Worm (Caenorhabditis elegans) whole organism, late embryonic: ENCODE measurements around the gene fbxa-182.

Source experiments
- ama-1 ChIP-seq: fragments of 150-350 bp; optimal IDR thresholded peaks from 2 replicates; lab custom pipeline; 2014
- ceh-9 ChIP-seq: sonication (generic microtip); optimal IDR thresholded peaks from 2 replicates; lab custom pipeline; 2016; ENCODE audit warnings: mild to moderate bottlenecking, missing genetic modification characterization, inconsistent platforms, missing compliant biosample characterization
- che-1 ChIP-seq: sonication (generic microtip); optimal IDR thresholded peaks from 2 replicates; lab custom pipeline; 2016; ENCODE audit warnings: mild to moderate bottlenecking, missing genetic modification characterization, missing compliant biosample characterization
- eyg-1 ChIP-seq: sonication (generic microtip); optimal IDR thresholded peaks from 2 replicates; lab custom pipeline; 2016; ENCODE audit warnings: missing genotype, missing genetic modification characterization, missing compliant biosample characterization
- hlh-30 ChIP-seq: sonication (generic microtip); optimal IDR thresholded peaks from 2 replicates; lab custom pipeline; 2017; ENCODE audit warnings: antibody characterized with exemption, missing genetic modification characterization, missing compliant biosample characterization; ENCODE audit not compliant: insufficient read depth
- nfya-1 ChIP-seq: sonication (generic microtip); optimal IDR thresholded peaks from 2 replicates; lab custom pipeline; 2017; ENCODE audit warnings: missing genetic modification characterization, mild to moderate bottlenecking, missing compliant biosample characterization, antibody characterized with exemption, moderate library complexity
- rnt-1 ChIP-seq: sonication (generic microtip); optimal IDR thresholded peaks from 2 replicates; lab custom pipeline; 2016; ENCODE audit warnings: missing genetic modification characterization, missing compliant biosample characterization

ce11 chrII:2411093-2411492, 1.5 kb downstream of the fbxa-182 start:
- TF ChIP-seq ceh-9 (no peak), nfya-1 (tag; lab: Kevin White, UChicago) (no peak), eyg-1 (no peak), rnt-1 (tag; lab: Kevin White, UChicago) (no peak), ama-1 (lab: Kevin White, UChicago) (no peak), hlh-30 (tag; lab: Kevin White, UChicago) (no peak), che-1 (tag; lab: Kevin White, UChicago) (no peak)
